Worm (Caenorhabditis elegans): Measurements from ENCODE around the gene F58G1.3.

DNA sequence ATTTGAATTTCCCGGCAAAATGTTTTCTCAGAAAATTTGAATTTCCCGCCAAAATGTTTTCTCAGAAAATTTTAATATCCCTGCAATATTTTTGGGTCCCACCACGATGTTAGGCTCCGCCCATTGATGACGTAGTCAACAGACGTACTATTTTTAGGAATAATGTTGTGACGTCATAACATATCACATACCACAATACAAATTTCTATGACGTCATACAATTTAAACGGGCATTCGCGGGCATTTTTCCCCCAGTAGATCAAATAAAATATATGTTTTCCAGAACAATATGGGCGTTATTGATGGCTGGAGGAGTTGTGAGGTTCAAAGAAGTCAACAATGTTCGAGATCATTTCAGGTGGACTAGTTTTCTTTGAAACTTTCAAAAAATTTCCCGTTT, 38.1 kb upstream of the F58G1.3 start:
- no peak for TF ChIP-seq mab-5 (tag; optimal IDR thresholded peaks at IDR 0.05)
- TF ChIP-seq pha-4 (tag; optimal IDR thresholded peaks at IDR 0.05), result no peak
- TF ChIP-seq unc-39 (tag; optimal IDR thresholded peaks at IDR 0.05), result no peak
- no peak for TF ChIP-seq nhr-237 (tag; optimal IDR thresholded peaks at IDR 0.05)
- no peak for TF ChIP-seq lsy-2 (tag; optimal IDR thresholded peaks at IDR 0.05)
- no peak for TF ChIP-seq lin-13 (tag; optimal IDR thresholded peaks at IDR 0.05)
- no peak for TF ChIP-seq ztf-11 (tag; optimal IDR thresholded peaks at IDR 0.05)
- TF ChIP-seq blmp-1 (tag; optimal IDR thresholded peaks at IDR 0.05), result no peak
- TF ChIP-seq unc-62 (GFP tag; optimal IDR thresholded peaks at IDR 0.05), result no peak
- TF ChIP-seq mep-1 (tag; optimal IDR thresholded peaks at IDR 0.05), result no peak
- no peak for TF ChIP-seq nhr-28 (tag; optimal IDR thresholded peaks at IDR 0.05)
- TF ChIP-seq bed-3 (GFP tag; optimal IDR thresholded peaks at IDR 0.05), result no peak
- TF ChIP-seq nhr-2 (tag; optimal IDR thresholded peaks at IDR 0.05), result no peak

All from whole organism, mixed stage, embryonic.